Fruit fly (Drosophila melanogaster): Measurements from ENCODE around the gene CG14130.

Gene CG14130

DNA sequence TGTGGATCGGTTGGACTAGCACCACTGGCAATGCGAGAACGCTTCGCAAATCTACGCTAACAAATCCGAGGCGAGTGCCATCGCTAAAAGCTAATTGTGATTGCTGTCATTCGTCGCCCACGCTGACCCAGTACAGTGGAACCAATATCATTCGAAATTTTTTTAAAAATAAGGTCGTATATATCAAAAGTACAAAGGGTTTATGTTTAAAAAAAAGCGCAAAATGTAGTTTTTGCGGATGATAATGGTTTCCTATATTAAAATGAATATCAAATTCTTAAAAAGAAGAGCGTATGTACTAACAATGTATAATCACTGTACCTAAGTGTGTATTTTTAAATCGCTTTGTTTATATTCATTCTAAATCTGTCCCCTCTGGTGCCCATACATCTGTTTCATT lies 30.0 kb upstream of the CG14130 start (continued):
- TF ChIP-seq sd (tag; optimal IDR thresholded peaks at IDR 0.05) (no peak), NfI (GFP tag; optimal IDR thresholded peaks at IDR 0.05) (peak; percentile 31), CG2120 (GFP tag; optimal IDR thresholded peaks at IDR 0.05) (peak; percentile 71), bsh (GFP tag; optimal IDR thresholded peaks at IDR 0.05) (peak in 1 of 2 experiments; percentile 34), CG6254 (GFP tag; optimal IDR thresholded peaks at IDR 0.05) (no peak), CG13296 (GFP tag; optimal IDR thresholded peaks at IDR 0.05) (peak; percentile 60), gt (GFP tag; IDR thresholded peaks at IDR 0.05) (no peak), ase (GFP tag; IDR thresholded peaks at IDR 0.05) (no peak), Side (GFP tag; optimal IDR thresholded peaks at IDR 0.05) (no peak), wdn (GFP tag; IDR thresholded peaks at IDR 0.05) (peak; percentile 50; the same call in 1 of the 2 replicates), CG9932 (GFP tag; IDR thresholded peaks at IDR 0.05) (peak; percentile 75), shn (GFP tag; optimal IDR thresholded peaks at IDR 0.05) (no peak), CG11085 (GFP tag; IDR thresholded peaks at IDR 0.05) (no peak), Drgx (GFP tag; IDR thresholded peaks at IDR 0.05) (peak; percentile 82), trem (tag; optimal IDR thresholded peaks at IDR 0.05) (no peak), dpn (GFP tag; optimal IDR thresholded peaks at IDR 0.05) (peak in 1 of 2 experiments; percentile 23), prd (optimal IDR thresholded peaks at IDR 0.05) (no peak), prd (GFP tag; IDR thresholded peaks at IDR 0.05) (peak; percentile 54; the same call in 2 of the 3 replicates), Chrac-16 (GFP tag; optimal IDR thresholded peaks at IDR 0.05) (peak; percentile 13), C15 (GFP tag; IDR thresholded peaks at IDR 0.05) (no peak), CG13424 (tag; optimal IDR thresholded peaks at IDR 0.05) (peak; percentile 69), fd102C (GFP tag; optimal IDR thresholded peaks at IDR 0.05) (no peak), sna (GFP tag; IDR thresholded peaks at IDR 0.05; ENCODE audit: partially characterized antibody) (no peak), Atf6 (GFP tag; IDR thresholded peaks at IDR 0.05) (peak; percentile 40; the same call in 1 of the 2 replicates), CG18476 (GFP tag; optimal IDR thresholded peaks at IDR 0.05) (peak; percentile 10), gcm2 (GFP tag; optimal IDR thresholded peaks at IDR 0.05) (no peak), bcd (GFP tag; optimal IDR thresholded peaks at IDR 0.05) (peak; percentile 48), CG13287 (GFP tag; IDR thresholded peaks at IDR 0.05; ENCODE audit: partially characterized antibody) (no peak), row (GFP tag; IDR thresholded peaks at IDR 0.05) (peak; percentile 76)

DNA sequence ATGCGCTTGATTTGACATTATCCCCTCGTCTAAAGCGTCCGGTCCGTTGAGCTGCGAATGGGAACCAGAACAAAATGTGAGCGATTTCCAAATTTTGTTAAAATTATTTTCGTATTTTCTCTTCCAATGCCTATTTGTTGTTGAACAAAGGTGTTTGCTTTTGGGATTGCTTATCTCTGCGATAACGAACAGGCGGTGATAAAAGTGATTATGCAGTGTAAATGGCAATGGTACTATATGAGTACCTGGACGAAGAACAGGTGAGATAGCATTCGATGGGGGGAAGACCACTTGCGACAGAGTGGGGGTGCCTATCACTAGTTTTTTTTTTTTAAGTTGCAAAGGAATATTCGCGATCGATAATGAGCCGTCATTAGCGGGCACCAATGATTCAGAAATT lies 27.0 kb upstream of the CG14130 start:
- TF ChIP-seq Dll (GFP tag; IDR thresholded peaks at IDR 0.05; ENCODE audit: partially characterized antibody) (no peak), salm (tag; optimal IDR thresholded peaks at IDR 0.05) (no peak), tll (GFP tag; optimal IDR thresholded peaks at IDR 0.05) (no peak), Nf-YA (GFP tag; IDR thresholded peaks at IDR 0.05) (0 out of 2 replicates have a peak, but pooled peaks have one; percentile 7), pros (GFP tag; optimal IDR thresholded peaks at IDR 0.05) (no peak), ato (GFP tag; IDR thresholded peaks at IDR 0.05; ENCODE audit: partially characterized antibody) (no peak), CG15514 (GFP tag; optimal IDR thresholded peaks at IDR 0.05) (peak; percentile 36), amos (GFP tag; IDR thresholded peaks at IDR 0.05; ENCODE audit: partially characterized antibody) (no peak), h (optimal IDR thresholded peaks at IDR 0.05) (no peak), Med (GFP tag) (peak; percentile 23), PHDP (tag; optimal IDR thresholded peaks at IDR 0.05) (no peak), Aef1 (GFP tag; IDR thresholded peaks at IDR 0.05) (no peak), Bgb (GFP tag; IDR thresholded peaks at IDR 0.05; ENCODE audit: partially characterized antibody) (no peak), cato (GFP tag; optimal IDR thresholded peaks at IDR 0.05; ENCODE audit: borderline replicate concordance) (no peak), CG5245 (GFP tag; optimal IDR thresholded peaks at IDR 0.05) (no peak), her (GFP tag; optimal IDR thresholded peaks at IDR 0.05) (no peak), CG13424 (tag; optimal IDR thresholded peaks at IDR 0.05) (no peak), CG10543 (GFP tag; optimal IDR thresholded peaks at IDR 0.05) (peak; percentile 52), lab (GFP tag; optimal IDR thresholded peaks at IDR 0.05) (peak; percentile 72), slou (GFP tag; optimal IDR thresholded peaks at IDR 0.05) (no peak), ranshi (GFP tag; IDR thresholded peaks at IDR 0.05) (no peak), CG8290 (GFP tag; optimal IDR thresholded peaks at IDR 0.05) (no peak), CG8290 (tag; optimal IDR thresholded peaks at IDR 0.05) (no peak), ham (GFP tag; IDR thresholded peaks at IDR 0.05) (no peak)

All from whole organism, embryonic.